ENCODE assay signal across 4 worm cellular contexts in the genomic region with DNA sequence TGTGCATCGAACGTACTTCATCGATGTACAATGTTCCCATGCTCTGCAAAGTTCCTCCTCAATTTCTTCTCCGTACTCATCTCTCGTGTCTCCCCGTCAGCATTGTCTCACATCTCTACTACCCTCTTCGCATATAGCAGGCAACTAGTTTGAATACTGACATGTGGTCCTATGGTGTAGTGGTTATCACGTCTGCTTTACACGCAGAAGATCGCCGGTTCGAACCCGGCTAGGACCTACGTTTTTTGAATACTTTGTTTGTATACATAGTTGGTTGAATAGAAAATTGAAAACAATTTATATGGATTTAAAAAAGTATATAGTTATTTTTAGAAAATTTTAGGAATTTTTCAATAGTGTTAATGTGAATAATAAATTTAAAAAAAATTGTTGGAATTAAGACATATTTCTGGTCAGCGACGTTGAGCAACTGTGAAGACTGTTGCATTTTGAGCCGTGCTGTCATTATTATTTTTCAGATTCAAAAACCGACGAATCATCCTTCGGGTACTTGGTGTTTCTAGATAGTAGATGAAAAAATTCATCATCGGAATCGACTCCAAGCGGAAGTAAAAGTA.
A peak's percentile ranks its signal among the peaks of the same experiment; 100 is the strongest.
TF ChIP-seq lines count a peak whose summit lies in the region.

No protein-coding gene starts in this region.

TF ChIP-seq in whole organism, L2 larva, 48 proteins besides CTCF, POLR2A, EP300 and RAD21 (continued from another document):
- TF ChIP-seq dmd-4 (tag; optimal IDR thresholded peaks at IDR 0.05; lab: Kevin White, UChicago) (no peak), ceh-82 (tag; optimal IDR thresholded peaks at IDR 0.05; lab: Kevin White, UChicago) (peak; percentile 53), lin-13 (GFP tag; optimal IDR thresholded peaks at IDR 0.05; lab: Kevin White, UChicago) (peak; percentile 75), ceh-16 (tag; optimal IDR thresholded peaks at IDR 0.05; lab: Kevin White, UChicago) (peak; percentile 36), aly-2 (tag; optimal IDR thresholded peaks at IDR 0.05; lab: Kevin White, UChicago) (no peak), ama-1 (optimal IDR thresholded peaks at IDR 0.05; lab: Kevin White, UChicago) (no peak), mab-5 (tag; optimal IDR thresholded peaks at IDR 0.05; lab: Kevin White, UChicago) (peak; percentile 73), nhr-77 (tag; optimal IDR thresholded peaks at IDR 0.05; lab: Kevin White, UChicago) (no peak), nhr-129 (tag; optimal IDR thresholded peaks at IDR 0.05; lab: Kevin White, UChicago) (peak; percentile 93), lsy-2 (tag; optimal IDR thresholded peaks at IDR 0.05; lab: Kevin White, UChicago) (peak in 1 of 2 experiments; percentile 58), F13H6.1 (tag; optimal IDR thresholded peaks at IDR 0.05; lab: Kevin White, UChicago) (peak; percentile 75), egl-27 (tag; optimal IDR thresholded peaks at IDR 0.05; lab: Kevin White, UChicago) (peak; percentile 77), mdl-1 (tag; optimal IDR thresholded peaks at IDR 0.05; lab: Kevin White, UChicago) (peak in 1 of 2 experiments; percentile 57), unc-55 (GFP tag; optimal IDR thresholded peaks at IDR 0.05; lab: Kevin White, UChicago) (peak; percentile 90), zag-1 (tag; optimal IDR thresholded peaks at IDR 0.05; lab: Kevin White, UChicago) (peak; percentile 65), C34F6.9 (tag; optimal IDR thresholded peaks at IDR 0.05; lab: Kevin White, UChicago) (no peak), sma-3 (GFP tag; optimal IDR thresholded peaks at IDR 0.05; lab: Kevin White, UChicago) (peak; percentile 75), Y55F3AM.14 (GFP tag; optimal IDR thresholded peaks at IDR 0.05; lab: Kevin White, UChicago) (peak; percentile 73), sem-4 (tag; optimal IDR thresholded peaks at IDR 0.05; lab: Kevin White, UChicago) (no peak), elt-3 (tag; optimal IDR thresholded peaks at IDR 0.05; lab: Kevin White, UChicago) (no peak), nhr-21 (tag; optimal IDR thresholded peaks at IDR 0.05; lab: Kevin White, UChicago) (peak; percentile 89), alr-1 (tag; optimal IDR thresholded peaks at IDR 0.05; lab: Kevin White, UChicago) (no peak), nhr-11 (tag; optimal IDR thresholded peaks at IDR 0.05; lab: Kevin White, UChicago) (no peak), ZK546.5 (tag; optimal IDR thresholded peaks at IDR 0.05; lab: Kevin White, UChicago) (no peak), lin-11 (tag; optimal IDR thresholded peaks at IDR 0.05; lab: Kevin White, UChicago) (peak; percentile 83), sma-9 (GFP tag; optimal IDR thresholded peaks at IDR 0.05; lab: Kevin White, UChicago) (peak; percentile 89), sma-9 (tag; optimal IDR thresholded peaks at IDR 0.05; lab: Kevin White, UChicago) (no peak)
TF ChIP-seq in whole organism, L2 larva: peak in this region for 23.

TF ChIP-seq in whole organism, L4 larva, 104 proteins besides CTCF, POLR2A, EP300 and RAD21 (continued from another document and continues in another):
- peak; percentile 87 for TF ChIP-seq F49E8.2 (tag; optimal IDR thresholded peaks at IDR 0.05; lab: Kevin White, UChicago; ENCODE audit: borderline replicate concordance)
- no peak for TF ChIP-seq ceh-62 (tag; optimal IDR thresholded peaks at IDR 0.05; lab: Kevin White, UChicago)
- peak; percentile 85 for TF ChIP-seq nhr-111 (GFP tag; optimal IDR thresholded peaks at IDR 0.05; lab: Kevin White, UChicago)
- peak; percentile 79 for TF ChIP-seq mxl-2 (GFP tag; conservative IDR thresholded peaks at IDR 0.05; lab: Robert Waterston, UW)
- peak; percentile 42 to 64 for TF ChIP-seq mdl-1 (tag; optimal IDR thresholded peaks at IDR 0.05; lab: Kevin White, UChicago)
- peak; percentile 77 for TF ChIP-seq nhr-42 (GFP tag; IDR thresholded peaks at IDR 0.05; lab: Robert Waterston, UW)
- TF ChIP-seq skn-1 (tag; optimal IDR thresholded peaks at IDR 0.05; lab: Kevin White, UChicago): no peak
- peak; percentile 90 for TF ChIP-seq nhr-41 (GFP tag; IDR thresholded peaks at IDR 0.05; lab: Robert Waterston, UW)
- TF ChIP-seq duxl-1 (tag; optimal IDR thresholded peaks at IDR 0.05; lab: Kevin White, UChicago; ENCODE audit: poor library complexity): no peak
- TF ChIP-seq hif-1 (tag; optimal IDR thresholded peaks at IDR 0.05; lab: Kevin White, UChicago): no peak
- TF ChIP-seq spr-1 (tag; optimal IDR thresholded peaks at IDR 0.05; lab: Kevin White, UChicago): peak; percentile 79
- TF ChIP-seq lin-15B (tag; optimal IDR thresholded peaks at IDR 0.05; lab: Kevin White, UChicago): no peak
- peak; percentile 83 for TF ChIP-seq hlh-30 (tag; optimal IDR thresholded peaks at IDR 0.05; lab: Kevin White, UChicago; ENCODE audit: insufficient read depth)
- TF ChIP-seq zip-11 (GFP tag; IDR thresholded peaks at IDR 0.05; lab: Robert Waterston, UW): peak; percentile 65; the same call in 1 of the 2 replicates
- peak; percentile 69 for TF ChIP-seq zfp-2 (tag; optimal IDR thresholded peaks at IDR 0.05; lab: Kevin White, UChicago)
- TF ChIP-seq lsy-2 (tag; optimal IDR thresholded peaks at IDR 0.05; lab: Kevin White, UChicago): peak in 1 of 2 experiments; percentile 3
- TF ChIP-seq nhr-102 (tag; optimal IDR thresholded peaks at IDR 0.05; lab: Kevin White, UChicago): peak; percentile 91
- no peak for TF ChIP-seq nhr-237 (tag; optimal IDR thresholded peaks at IDR 0.05; lab: Kevin White, UChicago)
- TF ChIP-seq fos-1 (tag; optimal IDR thresholded peaks at IDR 0.05; lab: Kevin White, UChicago): no peak
- peak; percentile 89 for TF ChIP-seq lir-3 (tag; optimal IDR thresholded peaks at IDR 0.05; lab: Kevin White, UChicago)
- peak; percentile 80 for TF ChIP-seq F26F4.8 (GFP tag; conservative IDR thresholded peaks at IDR 0.05; lab: Robert Waterston, UW)
- peak; percentile 90 for TF ChIP-seq rbr-2 (tag; optimal IDR thresholded peaks at IDR 0.05; lab: Kevin White, UChicago)
- no peak for TF ChIP-seq lin-39 (tag; optimal IDR thresholded peaks at IDR 0.05; lab: Kevin White, UChicago)
- TF ChIP-seq vab-7 (GFP tag; IDR thresholded peaks at IDR 0.05; lab: Robert Waterston, UW): peak; percentile 98
- no peak for TF ChIP-seq pqm-1 (tag; optimal IDR thresholded peaks at IDR 0.05; lab: Kevin White, UChicago)
- TF ChIP-seq dpl-1 (GFP tag; optimal IDR thresholded peaks at IDR 0.05; lab: Kevin White, UChicago): peak; percentile 57
- TF ChIP-seq aly-2 (tag; optimal IDR thresholded peaks at IDR 0.05; lab: Kevin White, UChicago): no peak
- TF ChIP-seq nhr-76 (tag; optimal IDR thresholded peaks at IDR 0.05; lab: Kevin White, UChicago): no peak
- TF ChIP-seq mep-1 (tag; optimal IDR thresholded peaks at IDR 0.05; lab: Kevin White, UChicago): no peak
- peak; percentile 78 for TF ChIP-seq F37D6.2 (tag; optimal IDR thresholded peaks at IDR 0.05; lab: Kevin White, UChicago)
- peak; percentile 23 for TF ChIP-seq ces-1 (GFP tag; optimal IDR thresholded peaks at IDR 0.05; lab: Kevin White, UChicago)
- peak; percentile 81 for TF ChIP-seq unc-130 (GFP tag; optimal IDR thresholded peaks at IDR 0.05; lab: Kevin White, UChicago)
- TF ChIP-seq nhr-28 (tag; optimal IDR thresholded peaks at IDR 0.05; lab: Kevin White, UChicago): peak; percentile 57

TF ChIP-seq in whole organism, late embryonic, 69 proteins besides CTCF, POLR2A, EP300 and RAD21 (continued from another document and continues in another):
- TF ChIP-seq mec-3 (tag; optimal IDR thresholded peaks at IDR 0.05; lab: Kevin White, UChicago; ENCODE audit: borderline replicate concordance) (no peak), tbx-7 (tag; optimal IDR thresholded peaks at IDR 0.05; lab: Kevin White, UChicago) (peak; percentile 29), unc-55 (GFP tag; optimal IDR thresholded peaks at IDR 0.05; lab: Kevin White, UChicago) (peak; percentile 62), ceh-30 (tag; optimal IDR thresholded peaks at IDR 0.05; lab: Kevin White, UChicago) (peak; percentile 54), madf-2 (tag; optimal IDR thresholded peaks at IDR 0.05; lab: Kevin White, UChicago) (peak; percentile 89), K09A11.1 (tag; optimal IDR thresholded peaks at IDR 0.05; lab: Kevin White, UChicago; ENCODE audit: insufficient read depth) (peak; percentile 83), nfya-1 (tag; optimal IDR thresholded peaks at IDR 0.05; lab: Kevin White, UChicago) (peak; percentile 80), C08G9.2 (tag; optimal IDR thresholded peaks at IDR 0.05; lab: Kevin White, UChicago) (peak; percentile 71), unc-42 (tag; optimal IDR thresholded peaks at IDR 0.05; lab: Kevin White, UChicago) (peak; percentile 68), hlh-6 (tag; optimal IDR thresholded peaks at IDR 0.05; lab: Kevin White, UChicago) (peak; percentile 89), unc-86 (tag; optimal IDR thresholded peaks at IDR 0.05; lab: Kevin White, UChicago) (peak; percentile 91), ceh-24 (tag; optimal IDR thresholded peaks at IDR 0.05; lab: Kevin White, UChicago) (peak; percentile 83), pax-1 (tag; optimal IDR thresholded peaks at IDR 0.05; lab: Kevin White, UChicago) (no peak), pha-4 (tag; optimal IDR thresholded peaks at IDR 0.05; lab: Kevin White, UChicago) (no peak), K02D7.2 (tag; optimal IDR thresholded peaks at IDR 0.05; lab: Kevin White, UChicago) (peak; percentile 89), hlh-30 (tag; optimal IDR thresholded peaks at IDR 0.05; lab: Kevin White, UChicago; ENCODE audit: insufficient read depth) (peak; percentile 71), unc-3 (GFP tag; conservative IDR thresholded peaks at IDR 0.05; lab: Robert Waterston, UW) (peak; percentile 91), unc-3 (tag; optimal IDR thresholded peaks at IDR 0.05; lab: Kevin White, UChicago) (peak; percentile 92), ama-1 (optimal IDR thresholded peaks at IDR 0.05; lab: Kevin White, UChicago) (no peak), pros-1 (tag; optimal IDR thresholded peaks at IDR 0.05; lab: Kevin White, UChicago) (peak; percentile 66), elt-2 (tag; optimal IDR thresholded peaks at IDR 0.05; lab: Kevin White, UChicago) (peak; percentile 94), ceh-34 (tag; optimal IDR thresholded peaks at IDR 0.05; lab: Kevin White, UChicago) (peak; percentile 91), fax-1 (tag; optimal IDR thresholded peaks at IDR 0.05; lab: Kevin White, UChicago) (peak; percentile 87), ceh-18 (tag; optimal IDR thresholded peaks at IDR 0.05; lab: Kevin White, UChicago) (peak; percentile 78), C38D4.7 (GFP tag; optimal IDR thresholded peaks at IDR 0.05; lab: Kevin White, UChicago) (peak; percentile 88), che-1 (tag; optimal IDR thresholded peaks at IDR 0.05; lab: Kevin White, UChicago) (peak; percentile 91), pqm-1 (tag; optimal IDR thresholded peaks at IDR 0.05; lab: Kevin White, UChicago) (peak; percentile 53), eyg-1 (tag; optimal IDR thresholded peaks at IDR 0.05; lab: Kevin White, UChicago) (peak; percentile 86), ceh-22 (tag; optimal IDR thresholded peaks at IDR 0.05; lab: Kevin White, UChicago) (no peak), elt-4 (tag; optimal IDR thresholded peaks at IDR 0.05; lab: Kevin White, UChicago) (no peak), odd-2 (tag; optimal IDR thresholded peaks at IDR 0.05; lab: Kevin White, UChicago) (peak; percentile 69), hlh-15 (tag; optimal IDR thresholded peaks at IDR 0.05; lab: Kevin White, UChicago) (peak; percentile 87), hlh-8 (tag; optimal IDR thresholded peaks at IDR 0.05; lab: Kevin White, UChicago) (peak; percentile 93), ceh-19 (GFP tag; optimal IDR thresholded peaks at IDR 0.05; lab: Kevin White, UChicago) (peak; percentile 90), tbx-2 (tag; optimal IDR thresholded peaks at IDR 0.05; lab: Kevin White, UChicago) (peak; percentile 85), pag-3 (tag; optimal IDR thresholded peaks at IDR 0.05; lab: Kevin White, UChicago; ENCODE audit: borderline replicate concordance) (peak; percentile 74)

TF ChIP-seq in whole organism, mixed stage, embryonic, 35 proteins besides CTCF, POLR2A, EP300 and RAD21 (continued from another document):
- TF ChIP-seq sem-2 (GFP tag; optimal IDR thresholded peaks at IDR 0.05; lab: Kevin White, UChicago) (peak; percentile 91), bed-3 (GFP tag; optimal IDR thresholded peaks at IDR 0.05; lab: Kevin White, UChicago) (peak; percentile 90), ces-1 (GFP tag; optimal IDR thresholded peaks at IDR 0.05; lab: Kevin White, UChicago) (peak; percentile 62), nhr-76 (tag; optimal IDR thresholded peaks at IDR 0.05; lab: Kevin White, UChicago) (no peak), nhr-2 (tag; optimal IDR thresholded peaks at IDR 0.05; lab: Kevin White, UChicago) (no peak), unc-39 (tag; optimal IDR thresholded peaks at IDR 0.05; lab: Kevin White, UChicago) (peak; percentile 25), blmp-1 (tag; optimal IDR thresholded peaks at IDR 0.05; lab: Kevin White, UChicago) (no peak), lsy-2 (tag; optimal IDR thresholded peaks at IDR 0.05; lab: Kevin White, UChicago) (peak; percentile 47), hlh-1 (tag; optimal IDR thresholded peaks at IDR 0.05; lab: Kevin White, UChicago) (peak; percentile 78)
